Fruit fly (Drosophila melanogaster): ENCODE results near the gene ine.

The ine gene

DNA sequence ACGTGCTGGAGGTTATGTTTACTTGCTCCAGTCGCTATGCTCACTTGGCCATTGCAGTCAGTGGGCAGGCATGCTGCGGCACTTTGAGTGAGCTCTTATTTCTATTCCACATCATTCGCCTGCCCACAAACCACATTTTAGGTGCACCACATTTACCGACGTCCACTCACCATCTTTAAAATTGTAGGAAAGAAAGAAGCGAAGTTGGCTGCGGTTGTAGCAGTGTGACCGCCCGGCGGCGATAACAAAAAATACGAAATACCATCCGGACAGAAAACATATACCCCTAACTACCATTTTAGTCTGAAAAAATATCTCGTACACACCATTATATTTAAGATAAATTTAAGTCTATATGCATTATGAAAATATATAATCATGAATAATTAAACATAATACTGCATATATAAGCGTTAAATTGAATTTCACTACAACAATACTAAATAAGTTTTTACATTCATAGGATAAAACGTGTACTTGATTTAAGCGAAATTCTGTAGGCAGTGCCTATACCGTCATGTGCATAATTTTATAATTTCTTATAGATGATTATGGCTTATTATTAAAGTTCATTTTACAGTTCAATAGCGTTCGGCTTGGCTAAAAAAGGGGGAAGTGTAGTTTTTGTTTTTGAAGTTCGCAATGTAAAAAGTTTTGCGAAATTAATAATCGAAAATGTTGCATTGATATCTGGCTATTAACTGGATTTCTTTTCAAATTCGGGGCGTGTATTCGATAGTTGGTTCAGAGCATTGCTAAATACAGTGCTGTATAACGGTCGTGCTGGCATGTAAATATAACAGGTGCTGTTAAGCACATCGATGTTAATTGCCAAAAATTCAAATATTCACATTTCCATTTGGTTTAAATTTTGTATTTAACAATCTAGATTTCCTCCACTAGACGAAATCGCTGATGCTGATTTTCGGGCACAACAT, 18.4 kb downstream of the ine start, which contains the start of gene RpL27A (continued):
- TF ChIP-seq CG10147 (GFP tag; optimal IDR thresholded peaks at IDR 0.05): peak; percentile 53
- TF ChIP-seq Aef1 (GFP tag; IDR thresholded peaks at IDR 0.05): peak; percentile 63; the same call in 2 of the 3 replicates
- TF ChIP-seq CG4404 (GFP tag; IDR thresholded peaks at IDR 0.05): peak; percentile 13; the same call in 1 of the 2 replicates
- no peak for TF ChIP-seq HLH4C (GFP tag; IDR thresholded peaks at IDR 0.05; ENCODE audit: partially characterized antibody)
- no peak for TF ChIP-seq CG11093 (GFP tag; IDR thresholded peaks at IDR 0.05)
- no peak; the same call in 1 of the 2 replicates for TF ChIP-seq nerfin-2 (GFP tag; IDR thresholded peaks at IDR 0.05; ENCODE audit: partially characterized antibody)
- TF ChIP-seq ewg (GFP tag; optimal IDR thresholded peaks at IDR 0.05): peak; percentile 69
- TF ChIP-seq fd3F (GFP tag; optimal IDR thresholded peaks at IDR 0.05): peak; percentile 68
- peak; percentile 38 for TF ChIP-seq crc (GFP tag; optimal IDR thresholded peaks at IDR 0.05)
- peak; percentile 73 for TF ChIP-seq CG10366 (GFP tag; IDR thresholded peaks at IDR 0.05)
- TF ChIP-seq gro (GFP tag; optimal IDR thresholded peaks at IDR 0.05): peak; percentile 23
- TF ChIP-seq inv (GFP tag; IDR thresholded peaks at IDR 0.05; ENCODE audit: partially characterized antibody): peak; percentile 47; the same call in 1 of the 2 replicates
- peak; percentile 71 for TF ChIP-seq CG43689 (GFP tag; IDR thresholded peaks at IDR 0.05)
- TF ChIP-seq Fer2 (tag; optimal IDR thresholded peaks at IDR 0.05): peak; percentile 30
- peak; percentile 61 for TF ChIP-seq CG10274 (GFP tag; optimal IDR thresholded peaks at IDR 0.05)
- no peak for TF ChIP-seq Dip2 (GFP tag; IDR thresholded peaks at IDR 0.05)
- peak; percentile 47 for TF ChIP-seq Abd-B (GFP tag; optimal IDR thresholded peaks at IDR 0.05)
- TF ChIP-seq CG17385 (GFP tag; optimal IDR thresholded peaks at IDR 0.05): peak; percentile 87
- peak; percentile 68 for TF ChIP-seq E2f2 (GFP tag; IDR thresholded peaks at IDR 0.05)
- TF ChIP-seq CG14667 (GFP tag; IDR thresholded peaks at IDR 0.05): peak; percentile 57; the same call in 1 of the 2 replicates
- TF ChIP-seq ham (GFP tag; IDR thresholded peaks at IDR 0.05): peak; percentile 9; the same call in 1 of the 2 replicates
- peak; percentile 63 for TF ChIP-seq CG4730 (GFP tag; IDR thresholded peaks at IDR 0.05)
- peak; percentile 64 for TF ChIP-seq shn (GFP tag; optimal IDR thresholded peaks at IDR 0.05)
- peak; percentile 34 for TF ChIP-seq CG10654 (GFP tag; optimal IDR thresholded peaks at IDR 0.05)
- peak; percentile 68 for TF ChIP-seq sd (tag; optimal IDR thresholded peaks at IDR 0.05)
- TF ChIP-seq Lhr (GFP tag; optimal IDR thresholded peaks at IDR 0.05): peak; percentile 70
- peak; percentile 68 for TF ChIP-seq CG18262 (tag; optimal IDR thresholded peaks at IDR 0.05)
- peak; percentile 82 for TF ChIP-seq sens-2 (GFP tag; IDR thresholded peaks at IDR 0.05)
- peak; percentile 81 for TF ChIP-seq CG3281 (GFP tag; optimal IDR thresholded peaks at IDR 0.05)
- TF ChIP-seq dimm (GFP tag; IDR thresholded peaks at IDR 0.05): peak; percentile 49; the same call in 1 of the 2 replicates
- TF ChIP-seq MBD-R2 (GFP tag; IDR thresholded peaks at IDR 0.05): peak; percentile 56
- peak; percentile 51 for TF ChIP-seq salm (tag; optimal IDR thresholded peaks at IDR 0.05)
- TF ChIP-seq CG6813 (GFP tag; optimal IDR thresholded peaks at IDR 0.05): peak; percentile 83
- TF ChIP-seq pita (GFP tag; optimal IDR thresholded peaks at IDR 0.05): peak; percentile 70
- TF ChIP-seq tgo (GFP tag; IDR thresholded peaks at IDR 0.05): peak; percentile 69
- TF ChIP-seq CG6689 (GFP tag; IDR thresholded peaks at IDR 0.05): peak; percentile 73
- TF ChIP-seq D19A (tag; optimal IDR thresholded peaks at IDR 0.05): peak; percentile 65
- peak; percentile 84 for TF ChIP-seq CG6765 (GFP tag; optimal IDR thresholded peaks at IDR 0.05)
- TF ChIP-seq CG30403 (GFP tag; optimal IDR thresholded peaks at IDR 0.05): peak; percentile 67
- peak; percentile 50 for TF ChIP-seq CG3838 (GFP tag; optimal IDR thresholded peaks at IDR 0.05)
- TF ChIP-seq dati (GFP tag; IDR thresholded peaks at IDR 0.05): peak; percentile 76
- peak; percentile 71 for TF ChIP-seq CG2712 (tag; optimal IDR thresholded peaks at IDR 0.05)
- TF ChIP-seq CG6654 (GFP tag; optimal IDR thresholded peaks at IDR 0.05): peak; percentile 63
- peak; percentile 73 for TF ChIP-seq ranshi (GFP tag; IDR thresholded peaks at IDR 0.05)
- TF ChIP-seq Six4 (GFP tag; optimal IDR thresholded peaks at IDR 0.05): peak; percentile 43
- TF ChIP-seq HLH3B (GFP tag; IDR thresholded peaks at IDR 0.05): peak; percentile 70
- peak; percentile 55 for TF ChIP-seq CG5180 (GFP tag; optimal IDR thresholded peaks at IDR 0.05)
- peak; percentile 16 for TF ChIP-seq Sin3A (optimal IDR thresholded peaks at IDR 0.05)
